Fruit fly (Drosophila melanogaster) whole organism, embryonic: ENCODE data around the gene CG17224.
A peak's percentile ranks its signal among the peaks of the same experiment; 100 is the strongest.

Source experiments
- Adf1 ChIP-seq: fragments of 200-800 bp; sonication (Bioruptor generic); IDR thresholded peaks from 2 replicates; pipeline ENCODE4 v1.3.6; 2022; ENCODE audit warnings: missing biosample characterization, missing genetic modification characterization
- Awh ChIP-seq: fragments of 200-800 bp; sonication (Bioruptor generic); IDR thresholded peaks from 2 replicates; pipeline ENCODE4, ENCODE4 v1.3.6; 2022; ENCODE audit warnings: missing biosample characterization, missing genetic modification characterization
- CG10209 ChIP-seq: fragments of 200-800 bp; sonication (Bioruptor generic); optimal IDR thresholded peaks from 3 replicates; lab custom pipeline; 2017; ENCODE audit warnings: missing biosample characterization, mild to moderate bottlenecking, missing genetic modification characterization, missing genetic modification reagents
- CG1024 ChIP-seq: fragments of 200-800 bp; sonication (Bioruptor generic); IDR thresholded peaks from 2 replicates; pipeline ENCODE4 v1.3.6; 2022; ENCODE audit warnings: missing biosample characterization, missing genetic modification characterization
- CG10431 ChIP-seq: fragments of 200-800 bp; sonication (Bioruptor generic); optimal IDR thresholded peaks from 3 replicates; lab custom pipeline; 2018; ENCODE audit warnings: missing biosample characterization, mild to moderate bottlenecking, missing genetic modification characterization
- CG17328 ChIP-seq: fragments of 200-800 bp; sonication (Bioruptor generic); IDR thresholded peaks from 2 replicates; pipeline ENCODE4 v1.3.6; 2022; ENCODE audit warnings: missing biosample characterization, missing genetic modification characterization
- CG18262 ChIP-seq: fragments of 200-800 bp; optimal IDR thresholded peaks from 3 replicates; lab custom pipeline; 2019; ENCODE audit warnings: missing biosample characterization, mild to moderate bottlenecking, missing genetic modification characterization, moderate library complexity
- CG2116 ChIP-seq: fragments of 200-800 bp; sonication (Bioruptor generic); optimal IDR thresholded peaks from 3 replicates; lab custom pipeline; 2018; ENCODE audit warnings: missing biosample characterization, mild to moderate bottlenecking, missing genetic modification characterization
- CG2129 ChIP-seq: fragments of 200-800 bp; sonication (Bioruptor generic); IDR thresholded peaks from 2 replicates; pipeline ENCODE4 v1.3.6; 2022; ENCODE audit warnings: missing biosample characterization, missing genetic modification characterization; ENCODE audit not compliant: partially characterized antibody
- CG31388 ChIP-seq: fragments of 200-800 bp; sonication (Bioruptor generic); optimal IDR thresholded peaks from 2 replicates; lab custom pipeline; 2016; ENCODE audit warnings: missing biosample characterization, missing genetic modification characterization
- CG32767 ChIP-seq: fragments of 200-800 bp; sonication (Bioruptor generic); IDR thresholded peaks from 2 replicates; pipeline ENCODE4 v1.3.6; 2022; ENCODE audit warnings: missing biosample characterization, missing genetic modification characterization
- CG3281 ChIP-seq: fragments of 200-800 bp; sonication (Bioruptor generic); optimal IDR thresholded peaks from 3 replicates; lab custom pipeline; 2017; ENCODE audit warnings: missing biosample characterization, mild to moderate bottlenecking, missing genetic modification characterization
- CG33557 ChIP-seq: fragments of 200-800 bp; sonication (Bioruptor generic); optimal IDR thresholded peaks from 2 replicates; lab custom pipeline; 2019; ENCODE audit warnings: missing biosample characterization, mild to moderate bottlenecking, missing genetic modification characterization, moderate library complexity
- CG43689 ChIP-seq: fragments of 200-800 bp; sonication (Bioruptor generic); IDR thresholded peaks from 2 replicates; pipeline ENCODE4 v1.3.6; 2022; ENCODE audit warnings: missing biosample characterization, missing genetic modification characterization
- CG6175 ChIP-seq: fragments of 200-800 bp; sonication (Bioruptor generic); IDR thresholded peaks from 3 replicates; pipeline ENCODE4 v1.3.6; 2022; ENCODE audit warnings: missing biosample characterization, missing genetic modification characterization
- CG6272 ChIP-seq: fragments of 200-800 bp; sonication (Bioruptor generic); IDR thresholded peaks from 2 replicates; pipeline ENCODE4 v1.3.6; 2022; ENCODE audit warnings: missing biosample characterization, missing genetic modification characterization
- CG8089 ChIP-seq: fragments of 200-800 bp; sonication (Bioruptor generic); optimal IDR thresholded peaks from 3 replicates; lab custom pipeline; 2016; ENCODE audit warnings: missing biosample characterization, missing genetic modification characterization
- CG8944 ChIP-seq: fragments of 200-800 bp; sonication (Bioruptor generic); optimal IDR thresholded peaks from 3 replicates; lab custom pipeline; 2016; ENCODE audit warnings: missing biosample characterization, missing genetic modification characterization
- Dll ChIP-seq: fragments of 200-800 bp; sonication (Bioruptor generic); IDR thresholded peaks from 4 replicates; pipeline ENCODE4 v1.3.6; 2022; ENCODE audit warnings: missing biosample characterization, missing genetic modification characterization; ENCODE audit not compliant: partially characterized antibody
- Ets97D ChIP-seq: fragments of 200-800 bp; sonication (Bioruptor generic); optimal IDR thresholded peaks from 3 replicates; lab custom pipeline; 2016; ENCODE audit warnings: missing biosample characterization, missing genetic modification characterization
- Gsc ChIP-seq: fragments of 200-800 bp; sonication (Bioruptor generic); IDR thresholded peaks from 2 replicates; pipeline ENCODE4 v1.3.6; 2022; ENCODE audit warnings: missing biosample characterization, missing genetic modification characterization
- HLHmδ ChIP-seq: fragments of 200-800 bp; sonication (Bioruptor generic); optimal IDR thresholded peaks from 2 replicates; lab custom pipeline; 2018; ENCODE audit warnings: missing biosample characterization, mild to moderate bottlenecking, missing genetic modification characterization, moderate library complexity
- HmgD ChIP-seq: fragments of 200-800 bp; sonication (Bioruptor generic); optimal IDR thresholded peaks from 3 replicates; lab custom pipeline; 2016; ENCODE audit warnings: missing biosample characterization, missing genetic modification characterization
- HmgZ ChIP-seq: fragments of 200-800 bp; sonication (Bioruptor generic); optimal IDR thresholded peaks from 2 replicates; lab custom pipeline; 2018; ENCODE audit warnings: missing biosample characterization, mild to moderate bottlenecking, missing genetic modification characterization
- Neu2 ChIP-seq: fragments of 200-800 bp; sonication (Bioruptor generic); optimal IDR thresholded peaks from 3 replicates; lab custom pipeline; 2016; ENCODE audit warnings: missing biosample characterization, missing genetic modification characterization, borderline replicate concordance
- amos ChIP-seq: fragments of 200-800 bp; sonication (Bioruptor generic); IDR thresholded peaks from 2 replicates; pipeline ENCODE4 v1.3.6; 2022; ENCODE audit warnings: missing biosample characterization, missing genetic modification characterization; ENCODE audit not compliant: partially characterized antibody
- crp ChIP-seq, 2 experiments: fragments of 200-800 bp; sonication (Bioruptor generic); optimal IDR thresholded peaks; 2 replicates in 1 of 2; 3 replicates in 1 of 2; lab custom pipeline; 2017; ENCODE audit warnings: missing biosample characterization in 2 of 2, missing genetic modification characterization in 2 of 2, mild to moderate bottlenecking in 1 of 2, moderate library complexity in 1 of 2
- dan ChIP-seq: fragments of 200-800 bp; sonication (Bioruptor generic); IDR thresholded peaks from 2 replicates; pipeline ENCODE4 v1.3.6; 2022; ENCODE audit warnings: missing biosample characterization, missing genetic modification characterization
- dimm ChIP-seq: fragments of 200-800 bp; sonication (Bioruptor generic); IDR thresholded peaks from 2 replicates; pipeline ENCODE4 v1.3.6; 2022; ENCODE audit warnings: missing biosample characterization, missing genetic modification characterization
- eyg ChIP-seq: fragments of 200-800 bp; sonication (Bioruptor generic); optimal IDR thresholded peaks from 3 replicates; lab custom pipeline; 2016; ENCODE audit warnings: missing biosample characterization, missing genetic modification characterization
- fd64A ChIP-seq: fragments of 200-800 bp; sonication (Bioruptor generic); optimal IDR thresholded peaks from 3 replicates; lab custom pipeline; 2018; ENCODE audit warnings: missing biosample characterization, mild to moderate bottlenecking, missing genetic modification characterization
- fd96Cb ChIP-seq: fragments of 200-800 bp; sonication (Bioruptor generic); optimal IDR thresholded peaks from 2 replicates; lab custom pipeline; 2018; ENCODE audit warnings: missing biosample characterization, mild to moderate bottlenecking, missing genetic modification characterization, moderate library complexity
- hb ChIP-seq: fragments of 200-800 bp; sonication (Bioruptor generic); IDR thresholded peaks from 3 replicates; pipeline ENCODE4 v1.3.6; 2022; ENCODE audit warnings: missing biosample characterization, missing genetic modification characterization; ENCODE audit not compliant: partially characterized antibody
- hkb ChIP-seq, 2 experiments: fragments of 200-800 bp in 1 of 2; fragments of >200 bp in 1 of 2; sonication (Bioruptor generic) in 1 of 2; IDR thresholded peaks in 1 of 2; optimal IDR thresholded peaks in 1 of 2; 2 replicates each; pipeline versions ENCODE4 v1.3.6 to Lab custom; 2017 to 2022; ENCODE audit warnings: missing biosample characterization in 1 of 2, missing genetic modification characterization in 1 of 2
- jumu ChIP-seq: fragments of 200-800 bp; sonication (Bioruptor generic); optimal IDR thresholded peaks from 3 replicates; lab custom pipeline; 2016; ENCODE audit warnings: missing biosample characterization, missing genetic modification characterization
- lola ChIP-seq, 3 experiments: fragments of >200 bp in 2 of 3; fragments of 200-800 bp in 1 of 3; sonication (Bioruptor generic) in 1 of 3; optimal IDR thresholded peaks; 2 replicates each; lab custom pipeline; 2017 to 2019; ENCODE audit warnings: missing biosample characterization in 3 of 3, missing genetic modification characterization in 3 of 3, mild to moderate bottlenecking in 1 of 3, moderate library complexity in 1 of 3
- nerfin-2 ChIP-seq: fragments of 200-800 bp; sonication (Bioruptor generic); IDR thresholded peaks from 2 replicates; pipeline ENCODE4 v1.3.6; 2022; ENCODE audit warnings: missing biosample characterization, missing genetic modification characterization; ENCODE audit not compliant: partially characterized antibody
- org-1 ChIP-seq: fragments of 200-800 bp; sonication (Bioruptor generic); optimal IDR thresholded peaks from 2 replicates; lab custom pipeline; 2017; ENCODE audit warnings: missing biosample characterization, missing genetic modification characterization
- prd ChIP-seq, 3 experiments: fragments of >200 bp in 2 of 3; fragments of 200-800 bp in 1 of 3; sonication (Bioruptor generic) in 1 of 3; optimal IDR thresholded peaks in 2 of 3; IDR thresholded peaks in 1 of 3; 2 replicates in 2 of 3; 3 replicates in 1 of 3; pipeline versions ENCODE4 v1.3.6 to Lab custom; 2017 to 2022; ENCODE audit warnings: missing biosample characterization in 1 of 3, missing genetic modification characterization in 1 of 3
- psq ChIP-seq: fragments of 200-800 bp; sonication (Bioruptor generic); optimal IDR thresholded peaks from 2 replicates; lab custom pipeline; 2017; ENCODE audit warnings: missing biosample characterization, missing genetic modification characterization
- seq ChIP-seq: fragments of 200-800 bp; sonication (Bioruptor generic); IDR thresholded peaks from 2 replicates; pipeline ENCODE4 v1.3.6; 2022; ENCODE audit warnings: missing biosample characterization, missing genetic modification characterization
- shn ChIP-seq: fragments of 200-800 bp; sonication (Bioruptor generic); optimal IDR thresholded peaks from 3 replicates; lab custom pipeline; 2016; ENCODE audit warnings: missing biosample characterization, missing genetic modification characterization
- sob ChIP-seq: fragments of 200-800 bp; sonication (Bioruptor generic); IDR thresholded peaks from 2 replicates; pipeline ENCODE4 v1.3.6; 2022; ENCODE audit warnings: missing biosample characterization, missing genetic modification characterization
- sqz ChIP-seq: fragments of 200-800 bp; sonication (Bioruptor generic); optimal IDR thresholded peaks from 3 replicates; lab custom pipeline; 2018; ENCODE audit warnings: missing biosample characterization, mild to moderate bottlenecking, missing genetic modification characterization
- tap ChIP-seq: fragments of 200-800 bp; optimal IDR thresholded peaks from 3 replicates; lab custom pipeline; 2019; ENCODE audit warnings: missing biosample characterization, mild to moderate bottlenecking, missing genetic modification characterization, moderate library complexity
- tll ChIP-seq, 2 experiments: fragments of 200-800 bp in 1 of 2; fragments of >200 bp in 1 of 2; sonication (Bioruptor generic) in 1 of 2; optimal IDR thresholded peaks; 2 replicates each; lab custom pipeline; 2017 to 2019; ENCODE audit warnings: missing biosample characterization in 2 of 2, missing genetic modification characterization in 2 of 2, mild to moderate bottlenecking in 1 of 2, moderate library complexity in 1 of 2
- vnd ChIP-seq: fragments of 200-800 bp; sonication (Bioruptor generic); IDR thresholded peaks from 3 replicates; pipeline ENCODE4 v1.3.6; 2022; ENCODE audit warnings: missing biosample characterization, missing genetic modification characterization; ENCODE audit not compliant: partially characterized antibody

CG17224 gene

DNA sequence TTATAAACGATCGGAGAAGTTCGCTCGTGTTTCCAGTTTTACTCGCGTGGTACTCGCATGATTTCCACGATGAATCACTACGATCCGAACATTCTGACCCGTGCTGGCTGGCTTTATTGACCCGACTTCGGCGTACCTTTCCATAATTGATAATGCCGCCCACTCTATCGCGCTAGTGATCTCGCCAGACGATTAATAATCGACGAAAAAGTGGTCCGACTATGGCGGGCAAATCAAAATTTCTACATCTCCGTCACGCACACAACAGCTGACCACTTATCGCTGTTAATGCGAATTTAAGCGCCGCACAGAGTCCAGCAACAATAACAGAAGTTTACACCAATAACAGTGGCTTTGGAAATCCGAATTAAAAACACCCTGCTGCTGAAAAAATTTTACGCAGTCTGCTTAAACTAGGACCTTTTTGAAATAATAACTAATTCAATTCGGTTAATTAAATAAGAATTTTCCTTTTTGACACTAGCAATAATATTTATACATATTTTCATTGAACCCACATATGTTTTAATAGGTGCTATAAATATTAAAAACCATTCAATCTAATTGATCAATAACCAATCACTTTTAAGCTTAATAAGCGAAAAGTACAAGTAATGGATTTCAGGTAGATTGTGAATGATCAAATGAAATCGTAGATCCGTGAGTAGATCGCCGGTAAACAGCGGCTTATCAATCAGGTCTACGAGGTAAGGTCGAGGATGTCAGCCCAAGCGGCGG lies 37.8 kb upstream of the CG17224 start (continued):
- TF ChIP-seq org-1 (GFP tag; lab: Kevin White, UChicago): peak; percentile 31
- TF ChIP-seq CG10431 (GFP tag; lab: Kevin White, UChicago): no peak
- no peak for TF ChIP-seq sqz (GFP tag; lab: Kevin White, UChicago)
- no peak for TF ChIP-seq CG6175
- TF ChIP-seq sob (GFP tag; lab: Robert Waterston, UW): no peak
- TF ChIP-seq CG8089 (GFP tag; lab: Kevin White, UChicago): no peak
- no peak for TF ChIP-seq fd64A (GFP tag; lab: Kevin White, UChicago)
- peak in 1 of 2 experiments; percentile 60 for TF ChIP-seq crp (GFP tag; optimal IDR thresholded peaks at IDR 0.05; lab: Kevin White, UChicago)
- peak; percentile 45 for TF ChIP-seq Neu2 (GFP tag; lab: Kevin White, UChicago)
- no peak for TF ChIP-seq fd96Cb (tag; lab: Kevin White, UChicago)
- TF ChIP-seq amos (GFP tag; lab: Robert Waterston, UW): peak; percentile 56; the same call in 1 of the 2 replicates
- TF ChIP-seq HLHmδ (GFP tag; lab: Kevin White, UChicago): no peak
- TF ChIP-seq tll (GFP tag; optimal IDR thresholded peaks at IDR 0.05; lab: Kevin White, UChicago): no peak
- TF ChIP-seq CG31388 (GFP tag; lab: Kevin White, UChicago): no peak
- no peak for TF ChIP-seq psq (GFP tag; lab: Kevin White, UChicago)
- TF ChIP-seq Ets97D (GFP tag; lab: Kevin White, UChicago): no peak
- no peak for TF ChIP-seq HmgZ (tag; lab: Kevin White, UChicago)
- TF ChIP-seq CG32767 (GFP tag; lab: Robert Waterston, UW): no peak
- peak; percentile 7; the same call in 1 of the 3 replicates for TF ChIP-seq vnd
- TF ChIP-seq Gsc (GFP tag; lab: Robert Waterston, UW): no peak
- no peak for TF ChIP-seq CG33557 (GFP tag; lab: Kevin White, UChicago)
- TF ChIP-seq lola (GFP tag; optimal IDR thresholded peaks at IDR 0.05; lab: Kevin White, UChicago): no peak
- no peak for TF ChIP-seq Awh
- no peak for TF ChIP-seq CG2116 (GFP tag; lab: Kevin White, UChicago)
- no peak for TF ChIP-seq HmgD
- TF ChIP-seq CG8944: no peak
- TF ChIP-seq CG18262 (tag; lab: Kevin White, UChicago): peak; percentile 60
- TF ChIP-seq dimm (GFP tag; lab: Robert Waterston, UW): no peak
- no peak for TF ChIP-seq prd (optimal IDR thresholded peaks at IDR 0.05; lab: Kevin White, UChicago)
- peak; percentile 40; the same call in 2 of the 3 replicates for TF ChIP-seq prd (GFP tag; IDR thresholded peaks at IDR 0.05; lab: Robert Waterston, UW)
- TF ChIP-seq seq (GFP tag; lab: Robert Waterston, UW): peak; percentile 18; the same call in 1 of the 2 replicates
- TF ChIP-seq nerfin-2 (GFP tag; lab: Robert Waterston, UW): no peak
- no peak for TF ChIP-seq CG2129 (GFP tag; lab: Robert Waterston, UW)
- no peak for TF ChIP-seq CG6272
- peak; percentile 40 for TF ChIP-seq shn (GFP tag; lab: Kevin White, UChicago)
- TF ChIP-seq jumu: peak; percentile 31
- no peak for TF ChIP-seq CG43689 (GFP tag; lab: Robert Waterston, UW)
- TF ChIP-seq eyg (GFP tag; lab: Kevin White, UChicago): no peak
- no peak for TF ChIP-seq hb
- TF ChIP-seq Adf1 (GFP tag; lab: Robert Waterston, UW): no peak
- peak; percentile 66 for TF ChIP-seq CG3281 (GFP tag; lab: Kevin White, UChicago)
- TF ChIP-seq dan (GFP tag; lab: Robert Waterston, UW): no peak
- TF ChIP-seq CG17328 (GFP tag; lab: Robert Waterston, UW): no peak
- TF ChIP-seq CG10209 (GFP tag; lab: Kevin White, UChicago): peak; percentile 41
- no peak for TF ChIP-seq tap
- no peak for TF ChIP-seq CG1024
- TF ChIP-seq Dll (GFP tag; lab: Robert Waterston, UW): peak; percentile 53; the same call in 2 of the 4 replicates
- TF ChIP-seq hkb (optimal IDR thresholded peaks at IDR 0.05; lab: Kevin White, UChicago): no peak
- no peak for TF ChIP-seq hkb (GFP tag; IDR thresholded peaks at IDR 0.05; lab: Robert Waterston, UW)
